Fruit fly (Drosophila melanogaster): Measurements from ENCODE around the gene CG15717.
A peak's percentile ranks its signal among the peaks of the same experiment; 100 is the strongest.

Gene CG15717

dm6 chrX:13130175-13130822, 1.5 kb downstream of the CG15717 start:
- peak; percentile 15; the same call in 1 of the 2 replicates for TF ChIP-seq CG12605 (GFP tag; IDR thresholded peaks at IDR 0.05)
- peak; percentile 71 for TF ChIP-seq Pif1A (GFP tag; optimal IDR thresholded peaks at IDR 0.05)
- peak; percentile 45 for TF ChIP-seq Pif1B (GFP tag; optimal IDR thresholded peaks at IDR 0.05)
- TF ChIP-seq D1 (tag; optimal IDR thresholded peaks at IDR 0.05), result peak; percentile 18
- TF ChIP-seq Snoo (tag; optimal IDR thresholded peaks at IDR 0.05), result peak; percentile 51
- TF ChIP-seq CG13204 (GFP tag; optimal IDR thresholded peaks at IDR 0.05), result no peak
- peak; percentile 60 for TF ChIP-seq CG17806 (tag; optimal IDR thresholded peaks at IDR 0.05)
- TF ChIP-seq CG9948 (tag; optimal IDR thresholded peaks at IDR 0.05), result peak; percentile 66
- TF ChIP-seq gl (tag; optimal IDR thresholded peaks at IDR 0.05), result no peak
- peak; percentile 84 for TF ChIP-seq CG14655 (GFP tag; optimal IDR thresholded peaks at IDR 0.05)
- no peak for TF ChIP-seq CG32121 (GFP tag; IDR thresholded peaks at IDR 0.05)
- peak; percentile 50; the same call in 1 of the 3 replicates for TF ChIP-seq CG4496 (GFP tag; IDR thresholded peaks at IDR 0.05)
- peak; percentile 47 for TF ChIP-seq CG34367 (tag; optimal IDR thresholded peaks at IDR 0.05)
- TF ChIP-seq CG8301 (tag; optimal IDR thresholded peaks at IDR 0.05), result peak; percentile 75
- TF ChIP-seq EcR (GFP tag; optimal IDR thresholded peaks at IDR 0.05), result no peak
- TF ChIP-seq CG15710 (tag; optimal IDR thresholded peaks at IDR 0.05), result peak; percentile 70
- TF ChIP-seq CG8159 (tag; optimal IDR thresholded peaks at IDR 0.05), result peak; percentile 74
- TF ChIP-seq Ets98B (GFP tag; IDR thresholded peaks at IDR 0.05), result no peak
- no peak for TF ChIP-seq rn (GFP tag; IDR thresholded peaks at IDR 0.05)

- TF ChIP-seq CG34367 (tag; optimal IDR thresholded peaks at IDR 0.05) (peak; percentile 92), CG4496 (GFP tag; IDR thresholded peaks at IDR 0.05) (peak; percentile 100), CG14655 (GFP tag; optimal IDR thresholded peaks at IDR 0.05) (peak; percentile 98), CG10348 (GFP tag; IDR thresholded peaks at IDR 0.05) (peak; percentile 98), fd96Ca (GFP tag; IDR thresholded peaks at IDR 0.05) (peak; percentile 100), CG32121 (GFP tag; IDR thresholded peaks at IDR 0.05) (peak; percentile 99), Pif1B (GFP tag; optimal IDR thresholded peaks at IDR 0.05) (peak; percentile 95), Pif1A (GFP tag; optimal IDR thresholded peaks at IDR 0.05) (peak; percentile 96), Snoo (tag; optimal IDR thresholded peaks at IDR 0.05) (peak; percentile 98), CG17806 (tag; optimal IDR thresholded peaks at IDR 0.05) (peak; percentile 89), CG8301 (tag; optimal IDR thresholded peaks at IDR 0.05) (peak; percentile 98), EcR (GFP tag; optimal IDR thresholded peaks at IDR 0.05) (no peak), gl (tag; optimal IDR thresholded peaks at IDR 0.05) (peak; percentile 87), Ets98B (GFP tag; IDR thresholded peaks at IDR 0.05) (peak; percentile 100), D1 (tag; optimal IDR thresholded peaks at IDR 0.05) (peak; percentile 72), CG9948 (tag; optimal IDR thresholded peaks at IDR 0.05) (peak; percentile 92), CG15710 (tag; optimal IDR thresholded peaks at IDR 0.05) (peak; percentile 91), CG12605 (GFP tag; IDR thresholded peaks at IDR 0.05) (peak; percentile 98), CG8159 (tag; optimal IDR thresholded peaks at IDR 0.05) (peak; percentile 87), CG13204 (GFP tag; optimal IDR thresholded peaks at IDR 0.05) (peak; percentile 91), rn (GFP tag; IDR thresholded peaks at IDR 0.05) (peak; percentile 98)
These were observed 2.5 kb downstream of the CG15717 start for dm6 chrX:13131063-13131773.

dm6 chrX:13134811-13135210, 6.1 kb downstream of the CG15717 start:
- TF ChIP-seq CG15710 (tag; optimal IDR thresholded peaks at IDR 0.05) (no peak), D1 (tag; optimal IDR thresholded peaks at IDR 0.05) (no peak), CG34367 (tag; optimal IDR thresholded peaks at IDR 0.05) (no peak), CG8301 (tag; optimal IDR thresholded peaks at IDR 0.05) (no peak), Ets98B (GFP tag; IDR thresholded peaks at IDR 0.05) (no peak), CG9948 (tag; optimal IDR thresholded peaks at IDR 0.05) (no peak), CG8159 (tag; optimal IDR thresholded peaks at IDR 0.05) (no peak), fd96Ca (GFP tag; IDR thresholded peaks at IDR 0.05) (no peak), CG10348 (GFP tag; IDR thresholded peaks at IDR 0.05) (no peak), CG4496 (GFP tag; IDR thresholded peaks at IDR 0.05) (no peak), Pif1A (GFP tag; optimal IDR thresholded peaks at IDR 0.05) (no peak), EcR (GFP tag; optimal IDR thresholded peaks at IDR 0.05) (no peak), CG14655 (GFP tag; optimal IDR thresholded peaks at IDR 0.05) (no peak), Pif1B (GFP tag; optimal IDR thresholded peaks at IDR 0.05) (no peak), CG17806 (tag; optimal IDR thresholded peaks at IDR 0.05) (no peak), CG32121 (GFP tag; IDR thresholded peaks at IDR 0.05) (no peak), CG13204 (GFP tag; optimal IDR thresholded peaks at IDR 0.05) (no peak)

- TF ChIP-seq CG4496 (GFP tag; IDR thresholded peaks at IDR 0.05), result peak; percentile 79; the same call in 2 of the 3 replicates
- TF ChIP-seq CG34367 (tag; optimal IDR thresholded peaks at IDR 0.05), result no peak
- TF ChIP-seq Ets98B (GFP tag; IDR thresholded peaks at IDR 0.05), result peak; percentile 60
- no peak for TF ChIP-seq CG15710 (tag; optimal IDR thresholded peaks at IDR 0.05)
- TF ChIP-seq Pif1A (GFP tag; optimal IDR thresholded peaks at IDR 0.05), result peak; percentile 54
- peak; percentile 32 for TF ChIP-seq CG17806 (tag; optimal IDR thresholded peaks at IDR 0.05)
- peak; percentile 63; the same call in 1 of the 2 replicates for TF ChIP-seq CG32121 (GFP tag; IDR thresholded peaks at IDR 0.05)
- peak; percentile 13 for TF ChIP-seq CG8159 (tag; optimal IDR thresholded peaks at IDR 0.05)
- TF ChIP-seq CG14655 (GFP tag; optimal IDR thresholded peaks at IDR 0.05), result peak; percentile 1
- peak; percentile 39 for TF ChIP-seq CG8301 (tag; optimal IDR thresholded peaks at IDR 0.05)
- TF ChIP-seq CG10348 (GFP tag; IDR thresholded peaks at IDR 0.05), result no peak
- TF ChIP-seq Pif1B (GFP tag; optimal IDR thresholded peaks at IDR 0.05), result peak; percentile 41
- TF ChIP-seq fd96Ca (GFP tag; IDR thresholded peaks at IDR 0.05), result peak; percentile 72; the same call in 2 of the 3 replicates
- TF ChIP-seq Snoo (tag; optimal IDR thresholded peaks at IDR 0.05), result peak; percentile 38
- TF ChIP-seq D1 (tag; optimal IDR thresholded peaks at IDR 0.05), result no peak
These were observed 7.0 kb downstream of the CG15717 start for dm6 chrX:13135702-13136101.
